Fruit fly (Drosophila melanogaster): Measurements from ENCODE around the gene Usp7.

Gene Usp7

dm6 chrX:12076243-12076642 lies 47.4 kb upstream of the Usp7 start (continued):
- TF ChIP-seq CG16813 (GFP tag; IDR thresholded peaks at IDR 0.05; ENCODE audit: partially characterized antibody), result no peak
- TF ChIP-seq CG11723 (GFP tag; optimal IDR thresholded peaks at IDR 0.05), result no peak
- TF ChIP-seq CG3065 (GFP tag; optimal IDR thresholded peaks at IDR 0.05), result no peak
- no peak for TF ChIP-seq Dref (GFP tag; IDR thresholded peaks at IDR 0.05)
- TF ChIP-seq CG13123 (GFP tag; optimal IDR thresholded peaks at IDR 0.05), result no peak
- peak; percentile 45 for TF ChIP-seq CG7556 (GFP tag; optimal IDR thresholded peaks at IDR 0.05)
- no peak for TF ChIP-seq psq (GFP tag; optimal IDR thresholded peaks at IDR 0.05)
- TF ChIP-seq Pdp1 (GFP tag; optimal IDR thresholded peaks at IDR 0.05), result no peak
- no peak for TF ChIP-seq CG3838 (GFP tag; optimal IDR thresholded peaks at IDR 0.05)
- TF ChIP-seq zf30C (GFP tag; optimal IDR thresholded peaks at IDR 0.05), result no peak
- peak; percentile 23 for TF ChIP-seq Fer1 (GFP tag; optimal IDR thresholded peaks at IDR 0.05)
- TF ChIP-seq Side (GFP tag; optimal IDR thresholded peaks at IDR 0.05), result no peak
- peak; percentile 41 for TF ChIP-seq CG13424 (tag; optimal IDR thresholded peaks at IDR 0.05)
- TF ChIP-seq E2f1 (GFP tag; IDR thresholded peaks at IDR 0.05), result no peak
- no peak for TF ChIP-seq CG30431 (GFP tag; optimal IDR thresholded peaks at IDR 0.05)
- TF ChIP-seq CG6689 (GFP tag; IDR thresholded peaks at IDR 0.05), result no peak
- TF ChIP-seq CG7987 (GFP tag; optimal IDR thresholded peaks at IDR 0.05), result no peak
- no peak for TF ChIP-seq trh (GFP tag; optimal IDR thresholded peaks at IDR 0.05)
- TF ChIP-seq shn (GFP tag; optimal IDR thresholded peaks at IDR 0.05), result no peak
- TF ChIP-seq CG10654 (GFP tag; optimal IDR thresholded peaks at IDR 0.05), result no peak
- no peak for TF ChIP-seq D19B (GFP tag; optimal IDR thresholded peaks at IDR 0.05)
- TF ChIP-seq Bdp1 (GFP tag; optimal IDR thresholded peaks at IDR 0.05), result no peak
- peak; percentile 57 for TF ChIP-seq row (GFP tag; IDR thresholded peaks at IDR 0.05)
- no peak for TF ChIP-seq Dip2 (GFP tag; IDR thresholded peaks at IDR 0.05)
- no peak for TF ChIP-seq CG1832 (GFP tag; optimal IDR thresholded peaks at IDR 0.05)
- no peak for TF ChIP-seq CG3281 (GFP tag; optimal IDR thresholded peaks at IDR 0.05)
- TF ChIP-seq fd96Cb (tag; optimal IDR thresholded peaks at IDR 0.05), result peak; percentile 6
- TF ChIP-seq dimm (GFP tag; IDR thresholded peaks at IDR 0.05), result no peak
- TF ChIP-seq nom (GFP tag; optimal IDR thresholded peaks at IDR 0.05), result no peak
- TF ChIP-seq ham (GFP tag; IDR thresholded peaks at IDR 0.05), result no peak
- no peak for TF ChIP-seq Awh (GFP tag; IDR thresholded peaks at IDR 0.05)
- TF ChIP-seq Hand (GFP tag; optimal IDR thresholded peaks at IDR 0.05), result no peak
- no peak for TF ChIP-seq Vsx1 (GFP tag; optimal IDR thresholded peaks at IDR 0.05)
- no peak for TF ChIP-seq HHEX (GFP tag; optimal IDR thresholded peaks at IDR 0.05)
- no peak for TF ChIP-seq tgo (GFP tag; IDR thresholded peaks at IDR 0.05)
- peak; percentile 24 for TF ChIP-seq unpg (GFP tag; optimal IDR thresholded peaks at IDR 0.05)
- TF ChIP-seq Hr78 (GFP tag; optimal IDR thresholded peaks at IDR 0.05), result no peak
- peak; percentile 45 for TF ChIP-seq Blimp-1 (GFP tag; optimal IDR thresholded peaks at IDR 0.05)
- TF ChIP-seq CG8944 (GFP tag; optimal IDR thresholded peaks at IDR 0.05), result no peak
- no peak for TF ChIP-seq Ets65A (GFP tag)
- TF ChIP-seq CG8281 (tag; optimal IDR thresholded peaks at IDR 0.05), result no peak
- TF ChIP-seq Rfx (GFP tag; IDR thresholded peaks at IDR 0.05), result no peak
- peak; percentile 20 for TF ChIP-seq Ssrp (tag; optimal IDR thresholded peaks at IDR 0.05)
- peak; percentile 10 for TF ChIP-seq PHDP (tag; optimal IDR thresholded peaks at IDR 0.05)
- no peak for TF ChIP-seq pzg (GFP tag; optimal IDR thresholded peaks at IDR 0.05)
- TF ChIP-seq bab2 (GFP tag; optimal IDR thresholded peaks at IDR 0.05), result no peak
- TF ChIP-seq ase (GFP tag; IDR thresholded peaks at IDR 0.05), result no peak
- no peak for TF ChIP-seq Sry-δ (GFP tag; optimal IDR thresholded peaks at IDR 0.05)
- TF ChIP-seq prd (optimal IDR thresholded peaks at IDR 0.05), result no peak
- no peak for TF ChIP-seq prd (GFP tag; IDR thresholded peaks at IDR 0.05)
- TF ChIP-seq Eip74EF (GFP tag; optimal IDR thresholded peaks at IDR 0.05), result no peak
- TF ChIP-seq eve (GFP tag; optimal IDR thresholded peaks at IDR 0.05), result peak in 1 of 2 experiments; percentile 28
